Fruit fly (Drosophila melanogaster) whole organism, pupa: ENCODE data around the gene Papst2.

ENCODE experiments used
- CG10348 ChIP-seq: fragments of 200-800 bp; sonication (Bioruptor generic); IDR thresholded peaks from 2 replicates; pipeline ENCODE4 v1.3.6; 2022; ENCODE audit warnings: missing biosample characterization, missing genetic modification characterization
- Ets98B ChIP-seq: fragments of 200-800 bp; sonication (Bioruptor generic); IDR thresholded peaks from 2 replicates; pipeline ENCODE4 v1.3.6; 2022; ENCODE audit warnings: missing biosample characterization, missing genetic modification characterization
- Snoo ChIP-seq: fragments of 200-800 bp; sonication (Bioruptor generic); optimal IDR thresholded peaks from 3 replicates; lab custom pipeline; 2017; ENCODE audit warnings: missing biosample characterization, mild to moderate bottlenecking, missing genetic modification characterization, inconsistent platforms

DNA sequence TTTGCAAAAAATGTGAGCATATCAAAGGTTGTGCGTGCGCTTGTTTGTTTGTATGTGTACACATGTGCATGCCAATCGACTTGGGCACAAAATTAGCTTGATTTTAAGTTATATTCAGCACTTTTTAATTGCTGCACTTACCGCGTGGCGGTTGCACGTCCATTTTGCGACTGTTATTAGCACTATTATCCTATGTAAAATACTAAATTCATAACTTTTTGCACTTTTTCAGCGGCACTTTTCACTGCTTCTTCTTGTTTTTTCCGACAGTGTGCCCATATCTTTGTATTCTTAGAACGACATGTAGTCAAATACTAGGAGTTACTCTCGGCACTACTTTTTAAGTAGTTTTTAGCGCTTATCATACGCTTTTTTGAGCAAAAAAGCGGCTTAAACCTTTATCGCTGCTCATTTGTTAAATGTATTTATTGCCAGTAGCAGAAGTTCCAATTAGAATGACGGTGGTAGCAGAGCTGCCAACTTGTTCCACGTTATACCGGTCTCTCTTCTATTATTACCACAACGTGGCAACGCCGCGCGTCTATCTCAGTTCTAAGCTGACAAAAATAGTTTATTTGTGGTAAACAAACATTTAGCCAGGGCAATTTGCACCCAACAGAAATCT lies at the start of gene Papst2, which contains the start of gene scaf6:
- TF ChIP-seq Snoo (tag; lab: Kevin White, UChicago) = peak; percentile 8
- TF ChIP-seq CG10348 (GFP tag; lab: Robert Waterston, UW) = no peak
- TF ChIP-seq Ets98B (GFP tag; lab: Robert Waterston, UW) = no peak
